Fruit fly (Drosophila melanogaster) whole organism, embryonic: ENCODE data around the gene TotX.

Experiments
- Adf1 ChIP-seq: fragments of 200-800 bp; sonication (Bioruptor generic); IDR thresholded peaks from 2 replicates; pipeline ENCODE4 v1.3.6; 2022; ENCODE audit warnings: missing biosample characterization, missing genetic modification characterization
- CG1233 ChIP-seq: fragments of 200-800 bp; sonication (Bioruptor generic); optimal IDR thresholded peaks from 4 replicates; lab custom pipeline; 2018; ENCODE audit warnings: missing biosample characterization, mild to moderate bottlenecking, missing genetic modification characterization
- CG13123 ChIP-seq: fragments of 200-800 bp; sonication (Bioruptor generic); optimal IDR thresholded peaks from 2 replicates; lab custom pipeline; 2016; ENCODE audit warnings: missing biosample characterization, missing genetic modification characterization
- CG13894 ChIP-seq: fragments of 200-800 bp; sonication (Bioruptor generic); optimal IDR thresholded peaks from 3 replicates; lab custom pipeline; 2018; ENCODE audit warnings: missing biosample characterization, mild to moderate bottlenecking, missing genetic modification characterization, moderate library complexity
- CG18262 ChIP-seq: fragments of 200-800 bp; optimal IDR thresholded peaks from 3 replicates; lab custom pipeline; 2019; ENCODE audit warnings: missing biosample characterization, mild to moderate bottlenecking, missing genetic modification characterization, moderate library complexity
- CG18619 ChIP-seq: fragments of 200-800 bp; sonication (Bioruptor generic); optimal IDR thresholded peaks from 3 replicates; lab custom pipeline; 2017; ENCODE audit warnings: missing biosample characterization, mild to moderate bottlenecking, missing genetic modification characterization
- CG2202 ChIP-seq: fragments of 200-800 bp; sonication (Bioruptor generic); optimal IDR thresholded peaks from 2 replicates; lab custom pipeline; 2018; ENCODE audit warnings: missing biosample characterization, mild to moderate bottlenecking, missing genetic modification characterization
- CG2712 ChIP-seq: fragments of 200-800 bp; optimal IDR thresholded peaks from 3 replicates; lab custom pipeline; 2019; ENCODE audit warnings: missing biosample characterization, mild to moderate bottlenecking, missing genetic modification characterization, moderate library complexity
- CG2889 ChIP-seq: fragments of 200-800 bp; sonication (Bioruptor generic); IDR thresholded peaks from 3 replicates; pipeline ENCODE4 v1.3.6; 2022; ENCODE audit warnings: missing biosample characterization, missing genetic modification characterization
- CG3838 ChIP-seq: fragments of 200-800 bp; sonication (Bioruptor generic); optimal IDR thresholded peaks from 3 replicates; lab custom pipeline; 2016; ENCODE audit warnings: missing biosample characterization, missing genetic modification characterization
- CG3995 ChIP-seq: fragments of 200-800 bp; sonication (Bioruptor generic); optimal IDR thresholded peaks from 3 replicates; lab custom pipeline; 2016; ENCODE audit warnings: missing biosample characterization, missing genetic modification characterization
- CG4730 ChIP-seq: fragments of 200-800 bp; sonication (Bioruptor generic); IDR thresholded peaks from 2 replicates; pipeline ENCODE4 v1.3.6; 2022; ENCODE audit warnings: missing biosample characterization, missing genetic modification characterization
- CG5245 ChIP-seq: fragments of 200-800 bp; sonication (Bioruptor generic); optimal IDR thresholded peaks from 3 replicates; lab custom pipeline; 2016; ENCODE audit warnings: missing biosample characterization, missing genetic modification characterization
- CG6272 ChIP-seq: fragments of 200-800 bp; sonication (Bioruptor generic); IDR thresholded peaks from 2 replicates; pipeline ENCODE4 v1.3.6; 2022; ENCODE audit warnings: missing biosample characterization, missing genetic modification characterization
- CG7963 ChIP-seq: fragments of 200-800 bp; sonication (Bioruptor generic); IDR thresholded peaks from 3 replicates; pipeline ENCODE4 v1.3.6; 2022; ENCODE audit warnings: missing biosample characterization, missing genetic modification characterization; ENCODE audit not compliant: partially characterized antibody
- CG8290 ChIP-seq, 3 experiments: fragments of 200-800 bp; sonication (Bioruptor generic); optimal IDR thresholded peaks; 2 replicates each; lab custom pipeline; 2016 to 2019; ENCODE audit warnings: missing biosample characterization in 3 of 3, missing genetic modification characterization in 3 of 3, mild to moderate bottlenecking in 2 of 3, moderate library complexity in 1 of 3
- CG9797 ChIP-seq: fragments of 200-800 bp; sonication (Bioruptor generic); optimal IDR thresholded peaks from 3 replicates; lab custom pipeline; 2018; ENCODE audit warnings: missing biosample characterization, mild to moderate bottlenecking, missing genetic modification characterization
- CG9817 ChIP-seq: fragments of 200-800 bp; sonication (Bioruptor generic); optimal IDR thresholded peaks from 2 replicates; lab custom pipeline; 2018; ENCODE audit warnings: missing biosample characterization, mild to moderate bottlenecking, missing genetic modification characterization, moderate library complexity
- CG9876 ChIP-seq: fragments of 200-800 bp; sonication (Bioruptor generic); optimal IDR thresholded peaks from 2 replicates; lab custom pipeline; 2016; ENCODE audit warnings: missing biosample characterization, missing genetic modification characterization
- D19A ChIP-seq: fragments of 200-800 bp; optimal IDR thresholded peaks from 3 replicates; lab custom pipeline; 2019; ENCODE audit warnings: missing biosample characterization, mild to moderate bottlenecking, missing genetic modification characterization, moderate library complexity
- Dip3 ChIP-seq: fragments of 200-800 bp; sonication (Bioruptor generic); optimal IDR thresholded peaks from 3 replicates; lab custom pipeline; 2016; ENCODE audit warnings: missing biosample characterization, missing genetic modification characterization
- Doc2 ChIP-seq: fragments of 200-800 bp; sonication (Bioruptor generic); IDR thresholded peaks from 2 replicates; pipeline ENCODE4 v1.3.6; 2022; ENCODE audit warnings: missing biosample characterization, missing genetic modification characterization
- Doc3 ChIP-seq: fragments of 200-800 bp; sonication (Bioruptor generic); IDR thresholded peaks from 3 replicates; pipeline ENCODE4 v1.3.6; 2022; ENCODE audit warnings: missing biosample characterization, missing genetic modification characterization; ENCODE audit not compliant: partially characterized antibody
- HHEX ChIP-seq: fragments of 200-800 bp; sonication (Bioruptor generic); optimal IDR thresholded peaks from 3 replicates; lab custom pipeline; 2017; ENCODE audit warnings: missing biosample characterization, mild to moderate bottlenecking, missing genetic modification characterization, missing genetic modification reagents
- Hmx ChIP-seq: fragments of 200-800 bp; sonication (Bioruptor generic); optimal IDR thresholded peaks from 2 replicates; lab custom pipeline; 2016; ENCODE audit warnings: missing biosample characterization, missing genetic modification characterization
- Hr39 ChIP-seq: fragments of >200 bp; optimal IDR thresholded peaks from 2 replicates; lab custom pipeline; 2017
- Hr51 ChIP-seq, 2 experiments: fragments of 200-800 bp; sonication (Bioruptor generic); optimal IDR thresholded peaks; 2 replicates in 1 of 2; 3 replicates in 1 of 2; lab custom pipeline; 2016 to 2018; ENCODE audit warnings: missing biosample characterization in 2 of 2, missing genetic modification characterization in 2 of 2, mild to moderate bottlenecking in 1 of 2, moderate library complexity in 1 of 2
- Nf-YA ChIP-seq: fragments of 200-800 bp; sonication (Bioruptor generic); IDR thresholded peaks from 2 replicates; pipeline ENCODE4 v1.3.6; 2022; ENCODE audit warnings: missing biosample characterization, missing genetic modification characterization
- Optix ChIP-seq: fragments of 200-800 bp; sonication (Bioruptor generic); IDR thresholded peaks from 3 replicates; pipeline ENCODE4 v1.3.6; 2022; ENCODE audit warnings: missing biosample characterization, missing genetic modification characterization
- Sin3A ChIP-seq: fragments of >200 bp; optimal IDR thresholded peaks from 2 replicates; lab custom pipeline; 2018
- Six4 ChIP-seq: fragments of 200-800 bp; sonication (Bioruptor generic); optimal IDR thresholded peaks from 2 replicates; lab custom pipeline; 2016; ENCODE audit warnings: missing biosample characterization, missing genetic modification characterization
- Stat92E ChIP-seq, 3 experiments: fragments of >200 bp in 2 of 3; fragments of 200-800 bp in 1 of 3; sonication (Bioruptor generic) in 1 of 3; optimal IDR thresholded peaks; 2 replicates each; lab custom pipeline; 2017 to 2019; ENCODE audit warnings: missing biosample characterization in 3 of 3, missing genetic modification characterization in 3 of 3, mild to moderate bottlenecking in 1 of 3, moderate library complexity in 1 of 3
- Tbp ChIP-seq: fragments of >200 bp; optimal IDR thresholded peaks from 2 replicates; lab custom pipeline; 2018; ENCODE audit warnings: missing biosample characterization, missing genetic modification characterization
- Xbp1 ChIP-seq: fragments of 200-800 bp; sonication (Bioruptor generic); optimal IDR thresholded peaks from 3 replicates; lab custom pipeline; 2016; ENCODE audit warnings: missing biosample characterization, mild to moderate bottlenecking, missing genetic modification characterization
- ab ChIP-seq: fragments of 200-800 bp; sonication (Bioruptor generic); optimal IDR thresholded peaks from 2 replicates; lab custom pipeline; 2016; ENCODE audit warnings: missing biosample characterization, missing genetic modification characterization
- caup ChIP-seq: fragments of 200-800 bp; sonication (Bioruptor generic); optimal IDR thresholded peaks from 3 replicates; lab custom pipeline; 2017; ENCODE audit warnings: missing biosample characterization, mild to moderate bottlenecking, missing genetic modification characterization, moderate library complexity; ENCODE audit not compliant: severe bottlenecking
- chif ChIP-seq, 2 experiments: fragments of 200-800 bp; sonication (Bioruptor generic); optimal IDR thresholded peaks; 3 replicates each; lab custom pipeline; 2016; ENCODE audit warnings: missing biosample characterization in 2 of 2, missing genetic modification characterization in 2 of 2
- corto ChIP-seq: fragments of 200-800 bp; sonication (Bioruptor generic); optimal IDR thresholded peaks from 2 replicates; lab custom pipeline; 2016; ENCODE audit warnings: missing biosample characterization, mild to moderate bottlenecking, missing genetic modification characterization, moderate library complexity
- crp ChIP-seq, 2 experiments: fragments of 200-800 bp; sonication (Bioruptor generic); optimal IDR thresholded peaks; 2 replicates in 1 of 2; 3 replicates in 1 of 2; lab custom pipeline; 2017; ENCODE audit warnings: missing biosample characterization in 2 of 2, missing genetic modification characterization in 2 of 2, mild to moderate bottlenecking in 1 of 2, moderate library complexity in 1 of 2
- ems ChIP-seq: fragments of 200-800 bp; sonication (Bioruptor generic); optimal IDR thresholded peaks from 3 replicates; lab custom pipeline; 2016; ENCODE audit warnings: missing biosample characterization, missing genetic modification characterization
- fd102C ChIP-seq: fragments of 200-800 bp; sonication (Bioruptor generic); optimal IDR thresholded peaks from 2 replicates; lab custom pipeline; 2018; ENCODE audit warnings: missing biosample characterization, mild to moderate bottlenecking, missing genetic modification characterization, moderate library complexity
- ftz-f1 ChIP-seq: fragments of 200-800 bp; sonication (Bioruptor generic); optimal IDR thresholded peaks from 2 replicates; lab custom pipeline; 2016; ENCODE audit warnings: missing biosample characterization, missing genetic modification characterization
- kay ChIP-seq: fragments of 200-800 bp; sonication (Bioruptor generic); optimal IDR thresholded peaks from 2 replicates; lab custom pipeline; 2016; ENCODE audit warnings: missing biosample characterization, missing genetic modification characterization
- oc ChIP-seq: fragments of 200-800 bp; sonication (Bioruptor generic); optimal IDR thresholded peaks from 2 replicates; lab custom pipeline; 2018; ENCODE audit warnings: missing biosample characterization, mild to moderate bottlenecking, missing genetic modification characterization, moderate library complexity
- pb ChIP-seq: fragments of 200-800 bp; sonication (Bioruptor generic); optimal IDR thresholded peaks from 3 replicates; lab custom pipeline; 2016; ENCODE audit warnings: missing biosample characterization, missing genetic modification characterization
- pita ChIP-seq: fragments of 200-800 bp; sonication (Bioruptor generic); optimal IDR thresholded peaks from 2 replicates; lab custom pipeline; 2017; ENCODE audit warnings: missing biosample characterization, mild to moderate bottlenecking, missing genetic modification characterization
- schlank ChIP-seq: fragments of 200-800 bp; sonication (Bioruptor generic); optimal IDR thresholded peaks from 2 replicates; lab custom pipeline; 2018; ENCODE audit warnings: missing biosample characterization, mild to moderate bottlenecking, missing genetic modification characterization
- sim ChIP-seq: fragments of 200-800 bp; sonication (Bioruptor generic); IDR thresholded peaks from 2 replicates; pipeline ENCODE4 v1.3.6; 2022; ENCODE audit warnings: missing biosample characterization, missing genetic modification characterization
- toy ChIP-seq: fragments of 200-800 bp; sonication (Bioruptor generic); IDR thresholded peaks from 2 replicates; pipeline ENCODE4 v1.3.6; 2022; ENCODE audit warnings: missing biosample characterization, missing genetic modification characterization
- tup ChIP-seq: fragments of 200-800 bp; sonication (Bioruptor generic); optimal IDR thresholded peaks from 2 replicates; lab custom pipeline; 2016; ENCODE audit warnings: missing biosample characterization, mild to moderate bottlenecking, missing genetic modification characterization, moderate library complexity

TotX gene

DNA sequence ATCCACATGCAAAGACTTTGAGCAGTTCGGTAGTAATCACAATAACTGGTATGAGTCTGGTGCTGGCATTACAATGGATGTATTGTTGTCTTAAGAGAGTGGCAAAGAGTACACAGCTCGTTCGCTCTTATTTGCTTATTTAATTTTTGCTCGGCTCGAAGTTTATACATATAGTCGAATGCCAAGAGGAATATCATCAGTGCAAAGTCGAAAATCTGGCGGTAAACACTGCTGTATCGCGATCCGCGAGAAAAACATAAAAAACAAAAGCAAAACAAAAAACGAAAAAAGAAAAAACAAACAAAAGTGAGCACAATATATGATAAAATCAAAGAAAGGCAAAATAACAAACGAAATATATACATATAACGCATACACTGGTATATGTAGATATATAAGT, 8.8 kb upstream of the TotX start, which contains the start of gene hdly (continued):
- TF ChIP-seq CG9817 (no peak), Stat92E (GFP tag; optimal IDR thresholded peaks at IDR 0.05; lab: Kevin White, UChicago) (peak in 1 of 3 experiments; percentile 32), CG6272 (no peak), Six4 (GFP tag; lab: Kevin White, UChicago) (no peak), Sin3A (lab: Kevin White, UChicago) (no peak), schlank (tag; lab: Kevin White, UChicago) (peak; percentile 27), Adf1 (GFP tag; lab: Robert Waterston, UW) (no peak; the same call in 1 of the 2 replicates), tup (GFP tag; lab: Kevin White, UChicago) (no peak), kay (no peak), CG9876 (GFP tag; lab: Kevin White, UChicago) (no peak), CG1233 (GFP tag; lab: Kevin White, UChicago) (no peak), CG2202 (no peak), CG13894 (tag; lab: Kevin White, UChicago) (no peak), CG7963 (GFP tag; lab: Robert Waterston, UW) (no peak), Nf-YA (GFP tag; lab: Robert Waterston, UW) (peak; percentile 46; the same call in 1 of the 2 replicates), fd102C (GFP tag; lab: Kevin White, UChicago) (no peak), pita (GFP tag; lab: Kevin White, UChicago) (no peak), corto (GFP tag; lab: Kevin White, UChicago) (peak; percentile 81), chif (GFP tag; optimal IDR thresholded peaks at IDR 0.05; lab: Kevin White, UChicago) (no peak), toy (GFP tag; lab: Robert Waterston, UW) (no peak), CG13123 (no peak), CG2889 (GFP tag; lab: Robert Waterston, UW) (no peak), crp (GFP tag; optimal IDR thresholded peaks at IDR 0.05; lab: Kevin White, UChicago) (no peak), Optix (GFP tag; lab: Robert Waterston, UW) (no peak), CG5245 (GFP tag; lab: Kevin White, UChicago) (no peak), CG3995 (GFP tag; lab: Kevin White, UChicago) (no peak), HHEX (GFP tag; lab: Kevin White, UChicago) (peak; percentile 24), CG9797 (GFP tag; lab: Kevin White, UChicago) (no peak), Dip3 (GFP tag; lab: Kevin White, UChicago) (no peak), Xbp1 (no peak), Doc3 (no peak), oc (tag; lab: Kevin White, UChicago) (no peak), Hr51 (GFP tag; optimal IDR thresholded peaks at IDR 0.05; lab: Kevin White, UChicago) (no peak), ab (GFP tag; lab: Kevin White, UChicago) (no peak), sim (GFP tag; lab: Robert Waterston, UW) (no peak), CG18619 (GFP tag; lab: Kevin White, UChicago) (no peak), Tbp (GFP tag; lab: Kevin White, UChicago) (no peak), Hr39 (no peak), caup (GFP tag; lab: Kevin White, UChicago) (peak; percentile 42), ftz-f1 (GFP tag; lab: Kevin White, UChicago) (no peak), Doc2 (GFP tag; lab: Robert Waterston, UW) (no peak), ems (GFP tag; lab: Kevin White, UChicago) (no peak), CG2712 (tag; lab: Kevin White, UChicago) (no peak), Hmx (GFP tag; lab: Kevin White, UChicago) (no peak), pb (no peak), CG4730 (no peak), CG18262 (no peak), CG8290 (GFP tag; optimal IDR thresholded peaks at IDR 0.05; lab: Kevin White, UChicago) (no peak), CG8290 (tag; optimal IDR thresholded peaks at IDR 0.05; lab: Kevin White, UChicago) (peak in 1 of 2 experiments; percentile 56), CG3838 (no peak), D19A (no peak)
